Fruit fly (Drosophila melanogaster): ENCODE data around the gene Neb-cGP.

DNA sequence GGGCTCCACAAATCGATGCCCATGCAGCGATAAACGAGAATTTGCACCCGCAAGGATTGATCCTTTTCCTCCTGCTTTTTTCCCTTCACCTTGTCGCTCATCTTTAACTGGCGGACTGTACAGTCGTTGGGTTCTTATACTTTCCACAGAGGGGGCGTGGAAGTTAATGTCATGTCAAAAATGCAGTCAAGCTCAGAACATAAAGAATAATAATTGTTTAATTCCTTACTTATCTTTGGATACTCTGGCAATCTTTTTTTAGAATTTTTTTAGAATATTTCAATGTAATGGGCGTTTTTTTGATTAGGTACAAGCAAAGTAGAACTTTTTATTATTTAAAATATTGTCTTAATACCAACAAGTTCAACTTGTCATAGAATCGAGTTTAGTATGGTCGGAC lies 960 bp upstream of the Neb-cGP start, which contains the start of gene Or9a:
- no peak for TF ChIP-seq psq (GFP tag; optimal IDR thresholded peaks at IDR 0.05)
- TF ChIP-seq foxo (GFP tag; optimal IDR thresholded peaks at IDR 0.05) = no peak
